Fruit fly (Drosophila melanogaster) whole organism, pupa: ENCODE results near the gene Bmcp.

ENCODE experiments used
- CG12605 ChIP-seq: fragments of 200-800 bp; sonication (Bioruptor generic); IDR thresholded peaks from 2 replicates; pipeline ENCODE4 v1.3.6; 2022; ENCODE audit warnings: missing biosample characterization, missing genetic modification characterization
- CG13204 ChIP-seq: fragments of 200-800 bp; sonication (Bioruptor generic); optimal IDR thresholded peaks from 2 replicates; lab custom pipeline; 2018; ENCODE audit warnings: missing biosample characterization, mild to moderate bottlenecking, missing genetic modification characterization, moderate library complexity
- CG14655 ChIP-seq: fragments of 200-800 bp; sonication (Bioruptor generic); optimal IDR thresholded peaks from 3 replicates; lab custom pipeline; 2017; ENCODE audit warnings: mild to moderate bottlenecking, missing biosample characterization, missing genetic modification reagents, missing genetic modification characterization
- CG34367 ChIP-seq: fragments of 200-800 bp; sonication (Bioruptor generic); optimal IDR thresholded peaks from 2 replicates; lab custom pipeline; 2018; ENCODE audit warnings: missing biosample characterization, mild to moderate bottlenecking, missing genetic modification characterization
- CG4496 ChIP-seq: fragments of 200-800 bp; sonication (Bioruptor generic); IDR thresholded peaks from 3 replicates; pipeline ENCODE4 v1.3.6; 2022; ENCODE audit warnings: missing biosample characterization, missing genetic modification characterization
- CG8301 ChIP-seq: fragments of 200-800 bp; sonication (Bioruptor generic); optimal IDR thresholded peaks from 2 replicates; lab custom pipeline; 2018; ENCODE audit warnings: missing biosample characterization, mild to moderate bottlenecking, missing genetic modification characterization
- CG9948 ChIP-seq: fragments of 200-800 bp; sonication (Bioruptor generic); optimal IDR thresholded peaks from 2 replicates; lab custom pipeline; 2018; ENCODE audit warnings: missing biosample characterization, mild to moderate bottlenecking, missing genetic modification characterization, moderate library complexity
- Snoo ChIP-seq: fragments of 200-800 bp; sonication (Bioruptor generic); optimal IDR thresholded peaks from 3 replicates; lab custom pipeline; 2017; ENCODE audit warnings: missing biosample characterization, mild to moderate bottlenecking, missing genetic modification characterization, inconsistent platforms
- fd96Ca ChIP-seq: fragments of 200-800 bp; sonication (Bioruptor generic); IDR thresholded peaks from 3 replicates; pipeline ENCODE4 v1.3.6; 2022; ENCODE audit warnings: missing biosample characterization, missing genetic modification characterization
- rn ChIP-seq: fragments of 200-800 bp; sonication (Bioruptor generic); IDR thresholded peaks from 2 replicates; pipeline ENCODE4 v1.3.6; 2022; ENCODE audit warnings: missing biosample characterization, missing genetic modification characterization

DNA sequence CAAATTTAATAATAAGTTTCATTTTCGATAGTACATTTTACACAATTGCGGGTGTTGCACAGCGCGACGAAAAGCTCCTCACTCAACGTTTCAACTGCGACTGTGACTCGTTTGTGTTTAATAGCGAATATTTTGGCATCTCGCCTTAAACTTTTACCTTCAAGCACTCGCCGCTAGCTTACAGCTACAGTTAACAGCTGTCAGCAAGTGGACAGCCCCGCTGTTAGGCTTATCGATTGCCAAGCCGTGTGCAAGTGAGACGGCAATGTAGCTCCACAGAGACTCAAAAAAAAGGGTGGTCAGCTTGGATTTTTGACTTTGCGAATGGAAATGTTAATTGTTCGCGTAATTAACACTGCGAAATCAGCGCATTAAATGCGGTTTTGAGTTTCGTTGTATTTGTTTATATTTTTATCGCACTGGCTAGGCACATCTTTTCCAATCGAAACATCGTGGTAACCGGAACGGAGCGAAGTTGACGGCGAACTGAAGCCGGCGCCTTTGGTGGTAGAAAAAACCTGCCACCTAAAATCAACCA is 45.0 kb downstream of the Bmcp start, which contains the start of gene loaf:
- no peak for TF ChIP-seq Snoo
- no peak for TF ChIP-seq CG12605
- TF ChIP-seq CG4496 (GFP tag; lab: Robert Waterston, UW), result no peak
- TF ChIP-seq fd96Ca, result no peak
- TF ChIP-seq CG34367 (tag; lab: Kevin White, UChicago), result no peak
- no peak for TF ChIP-seq rn
- TF ChIP-seq CG8301, result no peak
- no peak for TF ChIP-seq CG14655 (GFP tag; lab: Kevin White, UChicago)
- no peak for TF ChIP-seq CG9948 (tag; lab: Kevin White, UChicago)
- no peak for TF ChIP-seq CG13204 (GFP tag; lab: Kevin White, UChicago)
